Fruit fly (Drosophila melanogaster): ENCODE data around the gene comm2.

Gene comm2

DNA sequence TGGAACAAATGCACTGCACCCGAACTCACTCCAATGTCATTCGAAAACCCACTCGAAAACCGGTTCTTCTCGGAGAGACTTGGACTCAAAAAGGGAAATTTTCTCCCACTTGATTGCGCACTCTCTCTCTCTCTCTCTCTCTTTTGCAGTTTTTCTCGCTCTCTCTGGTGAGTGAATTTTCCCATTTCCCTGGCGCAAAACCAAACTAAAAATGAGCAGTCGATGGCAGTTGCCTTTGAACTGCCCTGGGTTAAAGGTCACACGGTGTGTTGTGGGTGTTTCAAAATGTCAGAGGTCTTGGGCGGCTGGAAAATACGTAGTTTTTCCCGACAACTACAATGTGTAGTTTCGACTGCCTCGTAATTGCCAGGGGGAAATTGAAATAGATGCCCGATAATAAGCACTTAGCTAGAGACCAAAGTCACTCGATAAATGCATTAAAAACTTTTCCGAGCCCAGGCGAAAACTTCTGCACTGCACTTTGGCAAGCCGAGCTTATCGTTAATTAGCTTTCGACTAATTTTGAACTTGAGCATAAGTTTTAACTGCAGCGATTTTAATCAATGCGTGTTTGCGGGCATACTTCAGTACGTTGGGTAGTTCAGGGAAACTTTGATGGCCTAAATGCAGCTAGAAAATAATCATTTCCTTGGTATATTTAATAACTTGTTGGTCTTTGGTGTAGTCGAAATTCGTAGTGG, 29.8 kb upstream of the comm2 start (continued):
- TF ChIP-seq NFAT (GFP tag; IDR thresholded peaks at IDR 0.05) = no peak
- TF ChIP-seq ewg (GFP tag; optimal IDR thresholded peaks at IDR 0.05) = peak; percentile 34
- no peak for TF ChIP-seq CG6254 (GFP tag; optimal IDR thresholded peaks at IDR 0.05)
- TF ChIP-seq CG4360 (GFP tag; IDR thresholded peaks at IDR 0.05) = peak; percentile 46; the same call in 1 of the 2 replicates
- peak; percentile 32 for TF ChIP-seq D19A (tag; optimal IDR thresholded peaks at IDR 0.05)
- TF ChIP-seq ftz-f1 (GFP tag; optimal IDR thresholded peaks at IDR 0.05) = no peak
- TF ChIP-seq Max (GFP tag; optimal IDR thresholded peaks at IDR 0.05) = no peak
- no peak for TF ChIP-seq NC2α (GFP tag; optimal IDR thresholded peaks at IDR 0.05)
- TF ChIP-seq Rx (GFP tag; IDR thresholded peaks at IDR 0.05) = no peak
- TF ChIP-seq Dp (GFP tag; optimal IDR thresholded peaks at IDR 0.05) = no peak
- no peak for TF ChIP-seq CTCF (GFP tag; optimal IDR thresholded peaks at IDR 0.05)
- TF ChIP-seq shn (GFP tag; optimal IDR thresholded peaks at IDR 0.05) = no peak
- no peak for TF ChIP-seq CG11504 (tag; optimal IDR thresholded peaks at IDR 0.05)
- no peak for TF ChIP-seq Ssrp (tag; optimal IDR thresholded peaks at IDR 0.05)
- no peak for TF ChIP-seq CG1792 (GFP tag; optimal IDR thresholded peaks at IDR 0.05)
- TF ChIP-seq CG15601 (tag; optimal IDR thresholded peaks at IDR 0.05) = peak; percentile 22
- TF ChIP-seq CG9817 (tag; optimal IDR thresholded peaks at IDR 0.05) = no peak
- no peak for TF ChIP-seq NfI (GFP tag; optimal IDR thresholded peaks at IDR 0.05)
- TF ChIP-seq CG15073 (GFP tag; optimal IDR thresholded peaks at IDR 0.05) = no peak
- peak; percentile 25 for TF ChIP-seq CG12769 (tag; optimal IDR thresholded peaks at IDR 0.05)
- TF ChIP-seq ato (GFP tag; IDR thresholded peaks at IDR 0.05; ENCODE audit: partially characterized antibody) = peak; percentile 24; the same call in 1 of the 2 replicates
- no peak for TF ChIP-seq CG7271 (tag; optimal IDR thresholded peaks at IDR 0.05)
- peak; percentile 57; the same call in 1 of the 3 replicates for TF ChIP-seq HLH4C (GFP tag; IDR thresholded peaks at IDR 0.05; ENCODE audit: partially characterized antibody)
- TF ChIP-seq pros (GFP tag; optimal IDR thresholded peaks at IDR 0.05) = peak; percentile 60
- TF ChIP-seq Doc3 (GFP tag; IDR thresholded peaks at IDR 0.05; ENCODE audit: partially characterized antibody) = no peak
- TF ChIP-seq sima (GFP tag; optimal IDR thresholded peaks at IDR 0.05) = no peak
- TF ChIP-seq CG18599 (GFP tag; optimal IDR thresholded peaks at IDR 0.05) = no peak
- no peak for TF ChIP-seq jumu (GFP tag; optimal IDR thresholded peaks at IDR 0.05)
- TF ChIP-seq CG10431 (GFP tag; optimal IDR thresholded peaks at IDR 0.05) = no peak
- TF ChIP-seq psq (GFP tag; optimal IDR thresholded peaks at IDR 0.05) = no peak
- no peak for TF ChIP-seq Atf6 (GFP tag; IDR thresholded peaks at IDR 0.05)
- no peak for TF ChIP-seq CG8924 (tag; optimal IDR thresholded peaks at IDR 0.05)
- TF ChIP-seq hb (GFP tag; IDR thresholded peaks at IDR 0.05; ENCODE audit: partially characterized antibody) = no peak; the same call in 2 of the 3 replicates
- TF ChIP-seq BEAF-32 (GFP tag; optimal IDR thresholded peaks at IDR 0.05) = no peak
- TF ChIP-seq CG15479 (GFP tag; optimal IDR thresholded peaks at IDR 0.05) = peak; percentile 86
- no peak for TF ChIP-seq B-H2 (GFP tag; optimal IDR thresholded peaks at IDR 0.05)
- TF ChIP-seq nerfin-1 (tag; optimal IDR thresholded peaks at IDR 0.05) = peak; percentile 57
- TF ChIP-seq cad (GFP tag; optimal IDR thresholded peaks at IDR 0.05) = no peak
- TF ChIP-seq ems (GFP tag; optimal IDR thresholded peaks at IDR 0.05) = no peak
- peak; percentile 3 for TF ChIP-seq CG2712 (tag; optimal IDR thresholded peaks at IDR 0.05)
- 0 out of 3 replicates have a peak, but pooled peaks have one; percentile 17 for TF ChIP-seq CG34422 (GFP tag; IDR thresholded peaks at IDR 0.05)
- no peak for TF ChIP-seq Gsc (GFP tag; IDR thresholded peaks at IDR 0.05)
- no peak for TF ChIP-seq CG9437 (GFP tag; optimal IDR thresholded peaks at IDR 0.05)
- TF ChIP-seq tin (GFP tag; optimal IDR thresholded peaks at IDR 0.05) = no peak
- TF ChIP-seq HHEX (GFP tag; optimal IDR thresholded peaks at IDR 0.05) = peak; percentile 16
- TF ChIP-seq Myb (GFP tag; optimal IDR thresholded peaks at IDR 0.05) = no peak
- TF ChIP-seq Bgb (GFP tag; IDR thresholded peaks at IDR 0.05; ENCODE audit: partially characterized antibody) = peak; percentile 64
- TF ChIP-seq bcd (GFP tag; optimal IDR thresholded peaks at IDR 0.05) = no peak
- no peak for TF ChIP-seq Hmr (GFP tag; optimal IDR thresholded peaks at IDR 0.05)
